Worm (Caenorhabditis elegans) whole organism, L1 larva: Measurements from ENCODE around the gene dnj-25.

Source experiments
- C34B4.2 ChIP-seq: sonication (generic microtip); optimal IDR thresholded peaks from 2 replicates; lab custom pipeline; 2017; ENCODE audit warnings: mild to moderate bottlenecking, missing genetic modification characterization, missing compliant biosample characterization
- F16B12.6 ChIP-seq: fragments of 150-350 bp; optimal IDR thresholded peaks from 2 replicates; lab custom pipeline; 2014; ENCODE audit warnings: missing biosample characterization, missing genetic modification characterization
- Y116A8C.19 ChIP-seq: sonication (generic microtip); optimal IDR thresholded peaks from 2 replicates; lab custom pipeline; 2016; ENCODE audit warnings: missing compliant biosample characterization, missing genetic modification characterization, borderline replicate concordance
- ama-1 ChIP-seq: fragments of 150-350 bp; optimal IDR thresholded peaks from 2 replicates; lab custom pipeline; 2014
- blmp-1 ChIP-seq: fragments of 150-350 bp; optimal IDR thresholded peaks from 2 replicates; lab custom pipeline; 2014; ENCODE audit warnings: missing biosample characterization, missing genetic modification characterization
- ceh-82 ChIP-seq, 3 experiments: fragments of 150-350 bp in 1 of 3; sonication (generic microtip) in 2 of 3; optimal IDR thresholded peaks; 2 replicates each; lab custom pipeline; 2014 to 2017; ENCODE audit warnings: missing biosample characterization in 3 of 3, missing genetic modification characterization in 3 of 3
- ces-1 ChIP-seq: fragments of 150-350 bp; optimal IDR thresholded peaks from 2 replicates; lab custom pipeline; 2014; ENCODE audit warnings: missing biosample characterization, missing genetic modification reagents, missing genetic modification characterization
- dpl-1 ChIP-seq, 3 experiments: fragments of 150-350 bp in 2 of 3; sonication (generic microtip) in 1 of 3; optimal IDR thresholded peaks; 2 replicates each; lab custom pipeline; 2014 to 2017; ENCODE audit warnings: missing biosample characterization in 3 of 3, missing genetic modification characterization in 3 of 3, missing genetic modification reagents in 3 of 3
- dsc-1 ChIP-seq: sonication (generic microtip); optimal IDR thresholded peaks from 2 replicates; lab custom pipeline; 2016; ENCODE audit warnings: mild to moderate bottlenecking, missing genetic modification characterization, missing compliant biosample characterization
- efl-1 ChIP-seq, 4 experiments: fragments of 150-350 bp; optimal IDR thresholded peaks in 3 of 4; peaks in 1 of 4; 1 replicate in 1 of 4; 2 replicates in 3 of 4; lab custom pipeline; 2014; ENCODE audit warnings: missing biosample characterization in 2 of 4, missing genetic modification characterization in 2 of 4, missing genetic modification reagents in 2 of 4
- egl-13 ChIP-seq: sonication (generic microtip); optimal IDR thresholded peaks from 2 replicates; lab custom pipeline; 2016; ENCODE audit warnings: missing genotype, missing genetic modification reagents, missing genetic modification characterization, missing compliant biosample characterization
- egl-27 ChIP-seq, 2 experiments: fragments of 150-350 bp in 1 of 2; sonication (generic microtip); optimal IDR thresholded peaks; 3 replicates each; lab custom pipeline; 2017 to 2018; ENCODE audit warnings: missing biosample characterization in 2 of 2, missing genetic modification characterization in 2 of 2, missing genetic modification reagents in 2 of 2
- elt-2 ChIP-seq: sonication (generic microtip); optimal IDR thresholded peaks from 2 replicates; lab custom pipeline; 2016; ENCODE audit warnings: missing genetic modification characterization, mild to moderate bottlenecking, inconsistent platforms, missing compliant biosample characterization, missing genetic modification reagents
- ets-5 ChIP-seq: fragments of 200-800 bp; sonication (Bioruptor generic); IDR thresholded peaks from 2 replicates; pipeline ENCODE4 v1.3.6; 2022; ENCODE audit warnings: missing genetic modification characterization, missing compliant biosample characterization
- fkh-10 ChIP-seq: sonication (generic microtip); optimal IDR thresholded peaks from 2 replicates; lab custom pipeline; 2017; ENCODE audit warnings: missing biosample characterization, missing genetic modification reagents, missing genetic modification characterization
- fkh-8 ChIP-seq: sonication (generic microtip); optimal IDR thresholded peaks from 2 replicates; lab custom pipeline; 2016; ENCODE audit warnings: mild to moderate bottlenecking, missing genetic modification characterization, missing compliant biosample characterization
- fos-1 ChIP-seq: fragments of 150-350 bp; optimal IDR thresholded peaks from 2 replicates; lab custom pipeline; 2014; ENCODE audit warnings: missing biosample characterization, missing genetic modification characterization
- hlh-4 ChIP-seq: sonication (generic microtip); optimal IDR thresholded peaks from 2 replicates; lab custom pipeline; 2016; ENCODE audit warnings: mild to moderate bottlenecking, missing genetic modification characterization, missing compliant biosample characterization
- irx-1 ChIP-seq: sonication (generic microtip); optimal IDR thresholded peaks from 2 replicates; lab custom pipeline; 2016; ENCODE audit warnings: missing genetic modification characterization, missing compliant biosample characterization
- jun-1 ChIP-seq: fragments of 150-350 bp; optimal IDR thresholded peaks from 2 replicates; lab custom pipeline; 2014; ENCODE audit warnings: missing biosample characterization, missing genetic modification reagents, missing genetic modification characterization
- lin-13 ChIP-seq: fragments of 150-350 bp; optimal IDR thresholded peaks from 2 replicates; lab custom pipeline; 2014; ENCODE audit warnings: missing biosample characterization, missing genetic modification reagents, missing genetic modification characterization
- lin-14 ChIP-seq: fragments of 200-800 bp; sonication (Bioruptor generic); optimal IDR thresholded peaks from 2 replicates; lab custom pipeline; 2018; ENCODE audit warnings: mild to moderate bottlenecking, missing genetic modification characterization, moderate library complexity, missing compliant biosample characterization
- lin-35 ChIP-seq, 2 experiments: fragments of 150-350 bp; optimal IDR thresholded peaks; 2 replicates each; lab custom pipeline; 2014; ENCODE audit warnings: missing biosample characterization in 2 of 2, missing genetic modification characterization in 2 of 2, missing genetic modification reagents in 2 of 2
- lsy-2 ChIP-seq, 2 experiments: fragments of 150-350 bp; optimal IDR thresholded peaks; 2 replicates each; lab custom pipeline; 2014; ENCODE audit warnings: missing biosample characterization in 2 of 2, missing genetic modification characterization in 2 of 2
- mdl-1 ChIP-seq, 2 experiments: fragments of 150-350 bp; optimal IDR thresholded peaks; 2 replicates each; lab custom pipeline; 2014 to 2017; ENCODE audit warnings: missing biosample characterization in 2 of 2, missing genetic modification characterization in 2 of 2, inconsistent platforms in 1 of 2
- mep-1 ChIP-seq: fragments of 150-350 bp; optimal IDR thresholded peaks from 2 replicates; lab custom pipeline; 2014; ENCODE audit warnings: missing biosample characterization, missing genetic modification characterization
- nhr-11 ChIP-seq: fragments of 150-350 bp; optimal IDR thresholded peaks from 2 replicates; lab custom pipeline; 2014; ENCODE audit warnings: missing biosample characterization, missing genetic modification characterization
- nhr-19 ChIP-seq: fragments of 200-800 bp; sonication (Bioruptor generic); conservative IDR thresholded peaks from 2 replicates; pipeline ENCODE4 v1.3.6; 2022; ENCODE audit warnings: missing genetic modification characterization, missing compliant biosample characterization
- nhr-237 ChIP-seq: fragments of 150-350 bp; optimal IDR thresholded peaks from 2 replicates; lab custom pipeline; 2014; ENCODE audit warnings: missing biosample characterization, missing genetic modification characterization
- nhr-47 ChIP-seq: sonication (generic microtip); optimal IDR thresholded peaks from 2 replicates; lab custom pipeline; 2016; ENCODE audit warnings: mild to moderate bottlenecking, missing genetic modification characterization, moderate library complexity, missing compliant biosample characterization
- nhr-71 ChIP-seq: sonication (generic microtip); optimal IDR thresholded peaks from 2 replicates; lab custom pipeline; 2016; ENCODE audit warnings: mild to moderate bottlenecking, missing genetic modification characterization, moderate library complexity, missing compliant biosample characterization
- nhr-77 ChIP-seq: fragments of 150-350 bp; optimal IDR thresholded peaks from 2 replicates; lab custom pipeline; 2014; ENCODE audit warnings: missing biosample characterization, missing genetic modification characterization
- nhr-90 ChIP-seq: sonication (generic microtip); optimal IDR thresholded peaks from 2 replicates; lab custom pipeline; 2016; ENCODE audit warnings: mild to moderate bottlenecking, missing genetic modification characterization, missing compliant biosample characterization; ENCODE audit not compliant: poor library complexity
- pag-3 ChIP-seq: sonication (generic microtip); optimal IDR thresholded peaks from 2 replicates; lab custom pipeline; 2017; ENCODE audit warnings: missing genetic modification characterization, mild to moderate bottlenecking, missing compliant biosample characterization, antibody characterized with exemption, borderline replicate concordance; ENCODE audit not compliant: insufficient read depth
- pax-3 ChIP-seq: fragments of 200-800 bp; sonication (Bioruptor generic); optimal IDR thresholded peaks from 2 replicates; lab custom pipeline; 2018; ENCODE audit warnings: mild to moderate bottlenecking, missing genetic modification characterization, moderate library complexity, missing compliant biosample characterization
- rnt-1 ChIP-seq: sonication (generic microtip); optimal IDR thresholded peaks from 2 replicates; lab custom pipeline; 2016; ENCODE audit warnings: mild to moderate bottlenecking, missing genetic modification characterization, moderate library complexity, missing compliant biosample characterization
- skn-1 ChIP-seq: fragments of 150-350 bp; optimal IDR thresholded peaks from 2 replicates; lab custom pipeline; 2014; ENCODE audit warnings: missing biosample characterization, missing genetic modification characterization
- snu-23 ChIP-seq: sonication (generic microtip); optimal IDR thresholded peaks from 2 replicates; lab custom pipeline; 2016; ENCODE audit warnings: missing genetic modification characterization, missing compliant biosample characterization
- sptf-1 ChIP-seq: fragments of 150-350 bp; optimal IDR thresholded peaks from 2 replicates; lab custom pipeline; 2014; ENCODE audit warnings: missing biosample characterization, missing genetic modification characterization
- tbx-2 ChIP-seq: sonication (generic microtip); optimal IDR thresholded peaks from 2 replicates; lab custom pipeline; 2016; ENCODE audit warnings: missing genetic modification characterization, missing compliant biosample characterization
- tlp-1 ChIP-seq: fragments of 150-350 bp; optimal IDR thresholded peaks from 2 replicates; lab custom pipeline; 2014; ENCODE audit warnings: missing biosample characterization, missing genetic modification characterization
- unc-30 ChIP-seq: sonication (generic microtip); optimal IDR thresholded peaks from 2 replicates; lab custom pipeline; 2017; ENCODE audit warnings: missing biosample characterization, missing genetic modification characterization
- unc-86 ChIP-seq: sonication (generic microtip); optimal IDR thresholded peaks from 2 replicates; lab custom pipeline; 2016; ENCODE audit warnings: missing genetic modification characterization, missing compliant biosample characterization
- unc-98 ChIP-seq: fragments of 200-800 bp; sonication (Bioruptor generic); IDR thresholded peaks from 2 replicates; pipeline ENCODE4 v1.3.6; 2022; ENCODE audit warnings: missing genetic modification characterization, missing compliant biosample characterization
- vab-15 ChIP-seq: sonication (generic microtip); optimal IDR thresholded peaks from 2 replicates; lab custom pipeline; 2017; ENCODE audit warnings: missing genotype, mild to moderate bottlenecking, missing genetic modification characterization, missing compliant biosample characterization
- xbp-1 ChIP-seq: sonication (generic microtip); optimal IDR thresholded peaks from 2 replicates; lab custom pipeline; 2016; ENCODE audit warnings: missing genetic modification characterization, missing compliant biosample characterization
- zag-1 ChIP-seq: fragments of 150-350 bp; optimal IDR thresholded peaks from 2 replicates; lab custom pipeline; 2014; ENCODE audit warnings: missing biosample characterization, missing genetic modification characterization

Gene dnj-25

DNA sequence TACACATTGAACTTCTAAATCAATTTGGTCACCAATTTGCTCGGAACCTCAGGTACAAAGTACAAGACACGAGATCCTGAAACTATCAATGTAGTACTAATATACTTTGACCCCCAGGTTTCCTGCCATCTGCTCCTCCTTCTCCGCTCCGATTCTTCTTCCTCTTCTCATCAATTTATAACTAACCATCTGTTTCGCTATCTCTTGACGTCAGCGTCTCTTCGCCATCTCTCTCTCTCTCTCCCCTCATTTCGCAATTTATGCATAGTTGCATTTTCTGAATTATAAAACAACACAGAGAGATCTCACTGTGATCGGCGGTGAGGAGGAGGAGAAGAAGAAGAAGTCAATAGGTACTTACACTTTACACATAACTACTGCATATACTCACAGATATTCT lies 32.4 kb downstream of the dnj-25 start (continued):
- TF ChIP-seq elt-2 (tag; lab: Kevin White, UChicago) (no peak), unc-86 (tag; lab: Kevin White, UChicago) (no peak), nhr-90 (no peak), sptf-1 (tag; lab: Kevin White, UChicago) (no peak), tbx-2 (tag; lab: Kevin White, UChicago) (peak; percentile 34), mdl-1 (tag; optimal IDR thresholded peaks at IDR 0.05; lab: Kevin White, UChicago) (peak in 1 of 2 experiments; percentile 49), jun-1 (no peak), ets-5 (no peak), ceh-82 (tag; optimal IDR thresholded peaks at IDR 0.05; lab: Kevin White, UChicago) (peak in 1 of 3 experiments; percentile 60), nhr-77 (tag; lab: Kevin White, UChicago) (no peak), tlp-1 (tag; lab: Kevin White, UChicago) (no peak), lin-35 (GFP tag; optimal IDR thresholded peaks at IDR 0.05; lab: Kevin White, UChicago) (peak in 1 of 2 experiments; percentile 20)

DNA sequence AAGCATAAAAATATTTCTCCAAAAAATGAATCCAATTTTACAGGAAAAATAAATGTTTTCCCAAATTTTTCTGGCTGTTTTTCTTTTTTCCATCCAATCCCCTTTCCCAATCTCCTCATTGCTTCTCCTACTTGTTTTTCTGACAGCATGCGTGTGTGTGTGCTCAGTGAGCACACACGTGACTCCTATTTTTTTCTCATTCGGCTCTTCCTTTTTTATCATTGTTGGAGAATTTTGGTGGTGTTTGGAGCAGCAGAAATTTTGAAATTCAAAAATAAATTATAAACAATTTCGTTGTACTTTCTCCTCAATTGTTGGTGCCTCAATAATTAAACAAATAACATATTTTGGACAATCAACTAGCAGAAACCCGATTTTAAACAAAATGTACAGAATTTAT lies 33.5 kb downstream of the dnj-25 start:
- TF ChIP-seq efl-1 (optimal IDR thresholded peaks at IDR 0.05; lab: Kevin White, UChicago) = no peak
- TF ChIP-seq efl-1 (GFP tag; optimal IDR thresholded peaks at IDR 0.05 in 1 of 2; lab: Kevin White, UChicago) = peak in 1 of 2 experiments; percentile 0
- TF ChIP-seq Y116A8C.19 = no peak
- no peak for TF ChIP-seq nhr-19 (GFP tag; lab: Robert Waterston, UW)
- no peak for TF ChIP-seq fkh-8 (tag; lab: Kevin White, UChicago)
- no peak for TF ChIP-seq zag-1 (tag; lab: Kevin White, UChicago)
- peak; percentile 28 for TF ChIP-seq lin-13
- no peak for TF ChIP-seq unc-30 (tag; lab: Kevin White, UChicago)
- no peak for TF ChIP-seq dsc-1 (tag; lab: Kevin White, UChicago)
- TF ChIP-seq irx-1 (tag; lab: Kevin White, UChicago) = no peak
- TF ChIP-seq skn-1 = peak; percentile 35
- no peak for TF ChIP-seq ces-1 (GFP tag; lab: Kevin White, UChicago)
- no peak for TF ChIP-seq ama-1 (lab: Kevin White, UChicago)
- peak; percentile 28 for TF ChIP-seq rnt-1 (tag; lab: Kevin White, UChicago)
- no peak for TF ChIP-seq egl-27 (tag; optimal IDR thresholded peaks at IDR 0.05; lab: Kevin White, UChicago)
- TF ChIP-seq xbp-1 (tag; lab: Kevin White, UChicago) = no peak
- TF ChIP-seq blmp-1 = no peak
- TF ChIP-seq C34B4.2 (tag; lab: Kevin White, UChicago) = no peak
- TF ChIP-seq vab-15 = no peak
- TF ChIP-seq egl-13 (tag; lab: Kevin White, UChicago) = no peak
- TF ChIP-seq mdl-1 (tag; optimal IDR thresholded peaks at IDR 0.05; lab: Kevin White, UChicago) = peak in 1 of 2 experiments; percentile 72
- no peak for TF ChIP-seq F16B12.6 (tag; lab: Kevin White, UChicago)
- no peak for TF ChIP-seq fos-1 (tag; lab: Kevin White, UChicago)
- no peak for TF ChIP-seq mep-1 (tag; lab: Kevin White, UChicago)
- TF ChIP-seq unc-98 (GFP tag; lab: Robert Waterston, UW) = no peak
- no peak for TF ChIP-seq nhr-11
- TF ChIP-seq pax-3 = no peak
- no peak for TF ChIP-seq fkh-10 (GFP tag; lab: Kevin White, UChicago)
- peak in 1 of 2 experiments; percentile 6 for TF ChIP-seq lsy-2 (tag; optimal IDR thresholded peaks at IDR 0.05; lab: Kevin White, UChicago)
- TF ChIP-seq ceh-82 (tag; optimal IDR thresholded peaks at IDR 0.05; lab: Kevin White, UChicago) = peak in 1 of 3 experiments; percentile 15
- TF ChIP-seq snu-23 (GFP tag; lab: Kevin White, UChicago) = no peak
- peak; percentile 3 for TF ChIP-seq nhr-47 (tag; lab: Kevin White, UChicago)
- TF ChIP-seq hlh-4 (tag; lab: Kevin White, UChicago) = no peak
- peak; percentile 25 for TF ChIP-seq lin-14 (GFP tag; lab: Kevin White, UChicago)
- TF ChIP-seq tbx-2 (tag; lab: Kevin White, UChicago) = no peak
- peak; percentile 18 for TF ChIP-seq nhr-71
- peak in 1 of 3 experiments; percentile 10 for TF ChIP-seq dpl-1 (GFP tag; optimal IDR thresholded peaks at IDR 0.05; lab: Kevin White, UChicago)
- TF ChIP-seq nhr-237 (tag; lab: Kevin White, UChicago) = no peak
- no peak for TF ChIP-seq pag-3 (tag; lab: Kevin White, UChicago)
